Worm (Caenorhabditis elegans) whole organism, young adult: ENCODE results near the gene F16B12.7.

Experiments
- F22D6.2 ChIP-seq: sonication (generic microtip); optimal IDR thresholded peaks from 2 replicates; lab custom pipeline; 2016; ENCODE audit warnings: mild to moderate bottlenecking, missing genetic modification characterization, missing compliant biosample characterization
- F57C9.4 ChIP-seq: sonication (generic microtip); optimal IDR thresholded peaks from 2 replicates; lab custom pipeline; 2017; ENCODE audit warnings: mild to moderate bottlenecking, missing genetic modification characterization, missing compliant biosample characterization
- ama-1 ChIP-seq, 3 experiments: fragments of 150-350 bp in 1 of 3; sonication (generic microtip) in 2 of 3; optimal IDR thresholded peaks; 2 replicates each; lab custom pipeline; 2014 to 2018; ENCODE audit warnings: missing biosample characterization in 2 of 3, missing genetic modification characterization in 2 of 3, missing genetic modification reagents in 2 of 3
- hmg-1.2 ChIP-seq: fragments of 200-800 bp; sonication (Bioruptor generic); IDR thresholded peaks from 2 replicates; pipeline ENCODE4 v1.3.6; 2022; ENCODE audit warnings: missing genetic modification reagents, missing genetic modification characterization, missing compliant biosample characterization
- nhr-90 ChIP-seq: sonication (generic microtip); optimal IDR thresholded peaks from 2 replicates; lab custom pipeline; 2016; ENCODE audit warnings: missing genotype, mild to moderate bottlenecking, missing genetic modification characterization, missing compliant biosample characterization

- TF ChIP-seq F22D6.2: no peak
- no peak for TF ChIP-seq nhr-90 (tag; lab: Kevin White, UChicago)
- no peak for TF ChIP-seq ama-1 (optimal IDR thresholded peaks at IDR 0.05; lab: Kevin White, UChicago)
- TF ChIP-seq ama-1 (GFP tag; optimal IDR thresholded peaks at IDR 0.05; lab: Kevin White, UChicago): no peak
- no peak for TF ChIP-seq F57C9.4 (tag; lab: Kevin White, UChicago)
- peak; percentile 81; the same call in 1 of the 2 replicates for TF ChIP-seq hmg-1.2
These were observed 9.7 kb upstream of the F16B12.7 start, which contains the start of gene F16B12.4 for ce11 chrX:14098618-14099118.
